Worm (Caenorhabditis elegans): ENCODE results near the gene cyp-13A11.
A peak's percentile ranks its signal among the peaks of the same experiment; 100 is the strongest.

Gene cyp-13A11

DNA sequence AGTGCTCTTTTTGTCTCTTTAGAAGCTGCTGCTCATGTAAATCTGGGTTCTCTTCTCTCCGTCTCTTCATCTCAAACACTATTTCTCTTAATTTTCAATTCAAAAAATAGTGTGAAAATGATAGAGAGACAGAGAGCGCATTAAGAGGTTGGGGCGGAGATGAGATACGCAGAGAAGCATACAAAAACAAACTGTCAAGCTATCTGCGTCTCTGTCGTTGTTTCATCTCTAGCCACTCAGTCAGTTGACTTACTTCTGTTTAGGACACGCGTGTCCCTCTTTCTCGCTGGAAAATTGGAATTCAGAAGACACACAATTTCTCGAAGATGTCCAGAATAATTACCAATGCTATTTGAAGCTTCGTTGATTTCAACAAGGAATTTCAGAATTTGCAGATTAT lies 40.3 kb downstream of the cyp-13A11 start (continued):
- no peak for TF ChIP-seq lin-29 (GFP tag; IDR thresholded peaks at IDR 0.05)
- no peak for TF ChIP-seq unc-130 (GFP tag; optimal IDR thresholded peaks at IDR 0.05)
- TF ChIP-seq madf-9 (GFP tag; conservative IDR thresholded peaks at IDR 0.05) = no peak
- TF ChIP-seq unc-39 (tag; optimal IDR thresholded peaks at IDR 0.05) = peak; percentile 23
- TF ChIP-seq ztf-7 (tag; optimal IDR thresholded peaks at IDR 0.05) = no peak
- TF ChIP-seq lin-38 (GFP tag; IDR thresholded peaks at IDR 0.05) = peak; percentile 52
- peak; percentile 94 for TF ChIP-seq hlh-11 (tag; optimal IDR thresholded peaks at IDR 0.05)
- TF ChIP-seq tra-1 (GFP tag; IDR thresholded peaks at IDR 0.05) = peak; percentile 89
- peak; percentile 90 for TF ChIP-seq nhr-11 (tag; optimal IDR thresholded peaks at IDR 0.05)
- no peak for TF ChIP-seq lim-7 (GFP tag; IDR thresholded peaks at IDR 0.05)
- TF ChIP-seq mdl-1 (tag; optimal IDR thresholded peaks at IDR 0.05) = peak; percentile 51 to 90
- TF ChIP-seq hlh-30 (tag; optimal IDR thresholded peaks at IDR 0.05; ENCODE audit: insufficient read depth) = peak; percentile 99
- no peak for TF ChIP-seq Y105C5A.15 (GFP tag; IDR thresholded peaks at IDR 0.05)
- TF ChIP-seq hif-1 (tag; optimal IDR thresholded peaks at IDR 0.05) = peak in 1 of 2 experiments; percentile 55
- peak; percentile 4 for TF ChIP-seq zfp-2 (tag; optimal IDR thresholded peaks at IDR 0.05)
- TF ChIP-seq zip-11 (GFP tag; IDR thresholded peaks at IDR 0.05) = no peak
- TF ChIP-seq php-3 (GFP tag; IDR thresholded peaks at IDR 0.05) = 0 out of 2 replicates have a peak, but pooled peaks have one; percentile 24
- TF ChIP-seq arid-1 (GFP tag; conservative IDR thresholded peaks at IDR 0.05) = peak; percentile 54; the same call in 1 of the 2 replicates
- peak; percentile 77 for TF ChIP-seq F37D6.2 (tag; optimal IDR thresholded peaks at IDR 0.05)
- no peak for TF ChIP-seq ZK546.5 (tag; optimal IDR thresholded peaks at IDR 0.05)
- TF ChIP-seq vab-7 (GFP tag; IDR thresholded peaks at IDR 0.05) = no peak
- no peak for TF ChIP-seq nhr-41 (GFP tag; IDR thresholded peaks at IDR 0.05)
- no peak for TF ChIP-seq zip-2 (tag; optimal IDR thresholded peaks at IDR 0.05)
- TF ChIP-seq dpl-1 (GFP tag; optimal IDR thresholded peaks at IDR 0.05) = peak; percentile 61
- TF ChIP-seq mxl-2 (GFP tag; conservative IDR thresholded peaks at IDR 0.05) = no peak
- TF ChIP-seq mxl-3 (GFP tag; optimal IDR thresholded peaks at IDR 0.05) = peak; percentile 79
- TF ChIP-seq zag-1 (tag; optimal IDR thresholded peaks at IDR 0.05) = peak; percentile 18
- TF ChIP-seq ZK337.2 (GFP tag; IDR thresholded peaks at IDR 0.05) = no peak
- peak; percentile 80 for TF ChIP-seq T20F7.1 (GFP tag; optimal IDR thresholded peaks at IDR 0.05)
- TF ChIP-seq dmd-8 (GFP tag; IDR thresholded peaks at IDR 0.05) = no peak
- TF ChIP-seq mes-2 (tag; optimal IDR thresholded peaks at IDR 0.05; ENCODE audit: poor library complexity, severe bottlenecking) = peak; percentile 83
- TF ChIP-seq ceh-20 (GFP tag; IDR thresholded peaks at IDR 0.05) = peak; percentile 80
- peak; percentile 17 for TF ChIP-seq nhr-10 (tag; optimal IDR thresholded peaks at IDR 0.05)
- peak; percentile 15 for TF ChIP-seq duxl-1 (tag; optimal IDR thresholded peaks at IDR 0.05; ENCODE audit: poor library complexity)
- no peak for TF ChIP-seq daf-8 (GFP tag; IDR thresholded peaks at IDR 0.05)
- TF ChIP-seq Y5F2A.4 (GFP tag; optimal IDR thresholded peaks at IDR 0.05) = no peak
- TF ChIP-seq egl-43 (GFP tag; IDR thresholded peaks at IDR 0.05) = peak; percentile 26; the same call in 1 of the 2 replicates
- no peak for TF ChIP-seq cey-2 (tag; optimal IDR thresholded peaks at IDR 0.05; ENCODE audit: borderline replicate concordance, insufficient read depth)
- TF ChIP-seq ceh-44 (GFP tag; IDR thresholded peaks at IDR 0.05) = no peak
- no peak for TF ChIP-seq F26F4.8 (GFP tag; conservative IDR thresholded peaks at IDR 0.05)
- no peak for TF ChIP-seq pqm-1 (tag; optimal IDR thresholded peaks at IDR 0.05)
- TF ChIP-seq D1046.2 (GFP tag; IDR thresholded peaks at IDR 0.05) = no peak
- no peak for TF ChIP-seq fos-1 (tag; optimal IDR thresholded peaks at IDR 0.05)
- no peak for TF ChIP-seq madf-5 (GFP tag; IDR thresholded peaks at IDR 0.05)
- peak; percentile 80 for TF ChIP-seq ces-1 (GFP tag; optimal IDR thresholded peaks at IDR 0.05)
- no peak for TF ChIP-seq daf-12 (tag; optimal IDR thresholded peaks at IDR 0.05)
- no peak for TF ChIP-seq gei-8 (GFP tag; optimal IDR thresholded peaks at IDR 0.05)
- no peak for TF ChIP-seq ceh-32 (tag; optimal IDR thresholded peaks at IDR 0.05; ENCODE audit: poor library complexity)
- TF ChIP-seq mdt-29 (GFP tag; IDR thresholded peaks at IDR 0.05) = no peak
- TF ChIP-seq lin-1 (GFP tag; IDR thresholded peaks at IDR 0.05) = peak; percentile 14; the same call in 1 of the 2 replicates
- peak; percentile 81 for TF ChIP-seq rbr-2 (tag; optimal IDR thresholded peaks at IDR 0.05)
